Worm (Caenorhabditis elegans) whole organism, L3 larva: Measurements from ENCODE around the gene T06E4.5.

ENCODE experiments used
- R02D3.7 ChIP-seq: fragments of 150-350 bp; optimal IDR thresholded peaks from 2 replicates; lab custom pipeline; 2014; ENCODE audit warnings: missing biosample characterization, missing genetic modification characterization
- aly-2 ChIP-seq: fragments of 150-350 bp; optimal IDR thresholded peaks from 2 replicates; lab custom pipeline; 2014; ENCODE audit warnings: missing biosample characterization, missing genetic modification characterization
- ama-1 ChIP-seq: fragments of 150-350 bp; optimal IDR thresholded peaks from 2 replicates; lab custom pipeline; 2018
- ceh-16 ChIP-seq: sonication (generic microtip); optimal IDR thresholded peaks from 2 replicates; lab custom pipeline; 2017; ENCODE audit warnings: missing biosample characterization, missing genetic modification characterization
- ceh-82 ChIP-seq: fragments of 150-350 bp; optimal IDR thresholded peaks from 2 replicates; lab custom pipeline; 2014; ENCODE audit warnings: missing biosample characterization, missing genetic modification characterization
- daf-12 ChIP-seq: fragments of 150-350 bp; optimal IDR thresholded peaks from 2 replicates; lab custom pipeline; 2014; ENCODE audit warnings: missing biosample characterization, missing genetic modification reagents, missing genetic modification characterization
- egl-27 ChIP-seq: sonication (generic microtip); optimal IDR thresholded peaks from 4 replicates; lab custom pipeline; 2017; ENCODE audit warnings: missing biosample characterization, missing genetic modification reagents, missing genetic modification characterization
- egl-5 ChIP-seq: fragments of 150-350 bp; optimal IDR thresholded peaks from 2 replicates; lab custom pipeline; 2017; ENCODE audit warnings: missing biosample characterization, missing genetic modification reagents, missing genetic modification characterization, inconsistent platforms
- elt-1 ChIP-seq: fragments of 150-350 bp; optimal IDR thresholded peaks from 2 replicates; lab custom pipeline; 2014; ENCODE audit warnings: missing biosample characterization, missing genetic modification characterization
- elt-2 ChIP-seq: sonication (generic microtip); optimal IDR thresholded peaks from 2 replicates; lab custom pipeline; 2016; ENCODE audit warnings: missing genetic modification reagents, mild to moderate bottlenecking, missing genetic modification characterization, missing compliant biosample characterization
- elt-3 ChIP-seq, 3 experiments: fragments of 150-350 bp in 1 of 3; sonication (generic microtip) in 2 of 3; optimal IDR thresholded peaks; 2 replicates in 2 of 3; 4 replicates in 1 of 3; lab custom pipeline; 2014 to 2017; ENCODE audit warnings: missing biosample characterization in 3 of 3, missing genetic modification characterization in 3 of 3
- fkh-10 ChIP-seq: sonication (generic microtip); optimal IDR thresholded peaks from 2 replicates; lab custom pipeline; 2017; ENCODE audit warnings: missing biosample characterization, missing genetic modification reagents, missing genetic modification characterization
- fkh-2 ChIP-seq: fragments of 150-350 bp; optimal IDR thresholded peaks from 2 replicates; lab custom pipeline; 2014; ENCODE audit warnings: missing biosample characterization, missing genetic modification reagents, missing genetic modification characterization
- fos-1 ChIP-seq: fragments of 150-350 bp; optimal IDR thresholded peaks from 2 replicates; lab custom pipeline; 2014; ENCODE audit warnings: missing biosample characterization, missing genetic modification characterization
- lin-15B ChIP-seq: fragments of 150-350 bp; optimal IDR thresholded peaks from 2 replicates; lab custom pipeline; 2014; ENCODE audit warnings: missing biosample characterization, missing genetic modification characterization
- lsy-12 ChIP-seq: sonication (generic microtip); optimal IDR thresholded peaks from 2 replicates; lab custom pipeline; 2016; ENCODE audit warnings: mild to moderate bottlenecking, missing genetic modification characterization, missing compliant biosample characterization
- mml-1 ChIP-seq: fragments of 150-350 bp; sonication (generic microtip); optimal IDR thresholded peaks from 3 replicates; lab custom pipeline; 2014; ENCODE audit warnings: missing biosample characterization, missing genetic modification characterization
- nfya-1 ChIP-seq: sonication (generic microtip); optimal IDR thresholded peaks from 2 replicates; lab custom pipeline; 2017; ENCODE audit warnings: missing genetic modification characterization, mild to moderate bottlenecking, missing compliant biosample characterization, antibody characterized with exemption, moderate library complexity; ENCODE audit not compliant: insufficient read depth
- nhr-11 ChIP-seq: fragments of 150-350 bp; optimal IDR thresholded peaks from 2 replicates; lab custom pipeline; 2014; ENCODE audit warnings: missing biosample characterization, missing genetic modification characterization
- nhr-12 ChIP-seq: fragments of 150-350 bp; optimal IDR thresholded peaks from 2 replicates; lab custom pipeline; 2014; ENCODE audit warnings: missing biosample characterization, missing genetic modification characterization
- nhr-23 ChIP-seq: fragments of 150-350 bp; optimal IDR thresholded peaks from 2 replicates; lab custom pipeline; 2014; ENCODE audit warnings: missing biosample characterization, missing genetic modification reagents, missing genetic modification characterization
- nhr-237 ChIP-seq: fragments of 150-350 bp; optimal IDR thresholded peaks from 2 replicates; lab custom pipeline; 2014; ENCODE audit warnings: missing biosample characterization, missing genetic modification characterization
- nhr-25 ChIP-seq: sonication (generic microtip); optimal IDR thresholded peaks from 2 replicates; lab custom pipeline; 2017; ENCODE audit warnings: missing biosample characterization, missing genetic modification characterization
- nhr-43 ChIP-seq: sonication (generic microtip); optimal IDR thresholded peaks from 2 replicates; lab custom pipeline; 2016; ENCODE audit warnings: mild to moderate bottlenecking, missing genetic modification characterization, missing compliant biosample characterization; ENCODE audit not compliant: poor library complexity, severe bottlenecking
- nhr-76 ChIP-seq: fragments of 150-350 bp; sonication (generic microtip); optimal IDR thresholded peaks from 5 replicates; lab custom pipeline; 2014; ENCODE audit warnings: missing biosample characterization, missing genetic modification characterization
- nhr-77 ChIP-seq: fragments of 150-350 bp; optimal IDR thresholded peaks from 2 replicates; lab custom pipeline; 2014; ENCODE audit warnings: missing biosample characterization, missing genetic modification characterization
- pqm-1 ChIP-seq: fragments of 150-350 bp; optimal IDR thresholded peaks from 2 replicates; lab custom pipeline; 2017; ENCODE audit warnings: missing biosample characterization, missing genetic modification characterization, inconsistent platforms
- snpc-4 ChIP-seq: fragments of 150-350 bp; optimal IDR thresholded peaks from 2 replicates; lab custom pipeline; 2014; ENCODE audit warnings: missing biosample characterization, missing genetic modification characterization
- tbx-2 ChIP-seq: sonication (generic microtip); optimal IDR thresholded peaks from 2 replicates; lab custom pipeline; 2016; ENCODE audit warnings: mild to moderate bottlenecking, missing genetic modification characterization, missing compliant biosample characterization
- unc-62 ChIP-seq: fragments of 150-350 bp; sonication (generic microtip); optimal IDR thresholded peaks from 4 replicates; lab custom pipeline; 2014; ENCODE audit warnings: missing biosample characterization, missing genetic modification reagents, missing genetic modification characterization
- zag-1 ChIP-seq: fragments of 150-350 bp; optimal IDR thresholded peaks from 2 replicates; lab custom pipeline; 2014; ENCODE audit warnings: missing biosample characterization, missing genetic modification characterization
- ztf-11 ChIP-seq: fragments of 150-350 bp; optimal IDR thresholded peaks from 2 replicates; lab custom pipeline; 2014; ENCODE audit warnings: missing biosample characterization, missing genetic modification characterization
- ztf-4 ChIP-seq: fragments of 150-350 bp; optimal IDR thresholded peaks from 2 replicates; lab custom pipeline; 2014; ENCODE audit warnings: missing biosample characterization, missing genetic modification characterization

Gene T06E4.5

ce11 chrV:9645507-9645906, 14.5 kb downstream of the T06E4.5 start, which contains the start of the genes atl-1 and hcp-2:
atl-1 (minus strand) TSS chrV:9645595.
hcp-2 (plus strand) TSS chrV:9645859.
- TF ChIP-seq elt-3 (tag; optimal IDR thresholded peaks at IDR 0.05; lab: Kevin White, UChicago), result no peak
- no peak for TF ChIP-seq lin-15B (tag; lab: Kevin White, UChicago)
- no peak for TF ChIP-seq fkh-10
- TF ChIP-seq mml-1, result no peak
- no peak for TF ChIP-seq elt-1 (tag; lab: Kevin White, UChicago)
- TF ChIP-seq R02D3.7 (tag; lab: Kevin White, UChicago), result no peak
- TF ChIP-seq ceh-16 (tag; lab: Kevin White, UChicago), result no peak
- no peak for TF ChIP-seq unc-62 (GFP tag; lab: Kevin White, UChicago)
- no peak for TF ChIP-seq nfya-1 (tag; lab: Kevin White, UChicago)
- no peak for TF ChIP-seq zag-1 (tag; lab: Kevin White, UChicago)
- TF ChIP-seq ztf-11, result no peak
- TF ChIP-seq nhr-76 (tag; lab: Kevin White, UChicago), result no peak
- no peak for TF ChIP-seq nhr-43
- no peak for TF ChIP-seq lsy-12 (tag; lab: Kevin White, UChicago)
- no peak for TF ChIP-seq egl-27 (tag; lab: Kevin White, UChicago)
- no peak for TF ChIP-seq ceh-82 (tag; lab: Kevin White, UChicago)
- no peak for TF ChIP-seq elt-2 (tag; lab: Kevin White, UChicago)
- no peak for TF ChIP-seq nhr-25

DNA sequence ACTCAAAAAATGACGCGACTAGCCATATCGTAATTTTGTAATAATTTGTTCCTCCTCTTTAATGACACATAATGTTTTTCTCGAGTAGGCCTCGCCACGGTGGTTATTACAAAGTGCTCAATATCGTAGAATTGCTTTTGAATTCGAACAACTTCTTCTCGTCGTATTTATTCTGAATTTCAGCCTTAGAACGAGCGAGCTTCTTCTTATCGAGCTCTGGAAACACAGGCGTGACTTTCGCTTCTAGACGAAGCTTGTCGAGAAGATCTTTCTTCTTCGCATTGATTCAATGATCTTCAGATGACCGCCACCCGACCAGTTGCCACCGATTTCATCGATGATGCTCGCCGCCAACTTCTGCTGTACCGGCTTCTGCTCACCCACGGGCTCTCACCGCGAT, 20.2 kb downstream of the T06E4.5 start, which contains the start of gene T06E4.21:
T06E4.21 (plus strand) TSS at position 301 of the 400 bp plus-strand sequence.
- TF ChIP-seq egl-27 (tag; lab: Kevin White, UChicago), result no peak
- TF ChIP-seq nhr-237 (tag; lab: Kevin White, UChicago), result no peak
- no peak for TF ChIP-seq nhr-11 (tag; lab: Kevin White, UChicago)
- TF ChIP-seq egl-5, result no peak
- TF ChIP-seq nhr-43, result no peak

- TF ChIP-seq unc-62 (GFP tag; lab: Kevin White, UChicago), result no peak
- TF ChIP-seq ceh-16 (tag; lab: Kevin White, UChicago), result no peak
- no peak for TF ChIP-seq elt-1 (tag; lab: Kevin White, UChicago)
- TF ChIP-seq elt-3 (tag; optimal IDR thresholded peaks at IDR 0.05; lab: Kevin White, UChicago), result peak; percentile 28 to 93 (median 71)
- TF ChIP-seq nhr-43, result peak; percentile 74
- no peak for TF ChIP-seq ztf-4 (tag; lab: Kevin White, UChicago)
- no peak for TF ChIP-seq nhr-12 (tag; lab: Kevin White, UChicago)
- no peak for TF ChIP-seq ama-1
- peak; percentile 73 for TF ChIP-seq nhr-23 (tag; lab: Kevin White, UChicago)
- no peak for TF ChIP-seq pqm-1
- TF ChIP-seq fkh-2 (tag; lab: Kevin White, UChicago), result no peak
Measured at ce11 chrV:9654154-9654805, 23.2 kb downstream of the T06E4.5 start, which contains the start of gene cyp-29A4. cyp-29A4 (plus strand) TSS chrV:9654755.

DNA sequence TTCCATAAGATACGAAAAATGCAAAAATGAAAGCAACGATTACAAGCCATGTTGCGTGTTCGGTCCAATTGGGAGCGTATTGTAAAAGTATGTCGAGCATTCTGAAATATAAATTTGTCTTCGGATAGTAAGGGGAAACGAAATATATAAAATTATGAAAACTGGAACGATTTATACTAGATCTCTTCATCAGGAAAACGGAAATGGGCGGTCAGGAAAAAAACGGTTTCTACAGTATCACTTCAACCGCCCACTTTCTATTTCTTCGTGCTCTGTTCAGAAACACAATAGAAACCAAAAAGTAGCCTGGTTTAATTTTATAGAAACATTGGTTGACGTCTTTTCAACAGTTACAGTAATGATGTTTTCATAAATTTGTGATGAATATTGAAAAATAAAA, 30.5 kb downstream of the T06E4.5 start, which contains the start of gene pitr-4:
pitr-4 (minus strand) TSS at position 101 of the 400 bp plus-strand sequence.
- TF ChIP-seq R02D3.7 (tag; lab: Kevin White, UChicago) (no peak), ceh-16 (tag; lab: Kevin White, UChicago) (no peak), tbx-2 (tag; lab: Kevin White, UChicago) (no peak), ztf-11 (no peak), aly-2 (no peak), daf-12 (tag; lab: Kevin White, UChicago) (no peak), elt-3 (tag; optimal IDR thresholded peaks at IDR 0.05; lab: Kevin White, UChicago) (no peak), unc-62 (GFP tag; lab: Kevin White, UChicago) (no peak)

- TF ChIP-seq unc-62 (GFP tag; lab: Kevin White, UChicago), result no peak
- TF ChIP-seq snpc-4, result no peak
- no peak for TF ChIP-seq fos-1
- no peak for TF ChIP-seq R02D3.7 (tag; lab: Kevin White, UChicago)
- no peak for TF ChIP-seq daf-12 (tag; lab: Kevin White, UChicago)
- no peak for TF ChIP-seq nhr-77 (tag; lab: Kevin White, UChicago)
- no peak for TF ChIP-seq zag-1 (tag; lab: Kevin White, UChicago)
- no peak for TF ChIP-seq mml-1
- TF ChIP-seq nhr-237 (tag; lab: Kevin White, UChicago), result no peak
- TF ChIP-seq nhr-12 (tag; lab: Kevin White, UChicago), result no peak
Measured at ce11 chrV:9663948-9664347, 32.9 kb downstream of the T06E4.5 start.
